Worm (Caenorhabditis elegans) whole organism, early embryonic: ENCODE data around the gene ifc-1.

Source experiments
- B0310.2 ChIP-seq: sonication (generic microtip); optimal IDR thresholded peaks from 2 replicates; lab custom pipeline; 2016; ENCODE audit warnings: mild to moderate bottlenecking, missing genetic modification characterization, missing compliant biosample characterization
- aly-1 ChIP-seq: sonication (generic microtip); optimal IDR thresholded peaks from 2 replicates; lab custom pipeline; 2016; ENCODE audit warnings: missing genetic modification characterization, missing compliant biosample characterization
- ama-1 ChIP-seq: fragments of 150-350 bp; optimal IDR thresholded peaks from 2 replicates; lab custom pipeline; 2014
- ceh-36 ChIP-seq: sonication (generic microtip); optimal IDR thresholded peaks from 2 replicates; lab custom pipeline; 2016; ENCODE audit warnings: missing genetic modification characterization, inconsistent platforms, missing compliant biosample characterization
- ets-7 ChIP-seq: sonication (generic microtip); optimal IDR thresholded peaks from 2 replicates; lab custom pipeline; 2016; ENCODE audit warnings: missing genotype, missing genetic modification characterization, missing compliant biosample characterization
- hmbx-1 ChIP-seq: sonication (generic microtip); optimal IDR thresholded peaks from 2 replicates; lab custom pipeline; 2016; ENCODE audit warnings: mild to moderate bottlenecking, missing genetic modification characterization, missing compliant biosample characterization
- hmg-4 ChIP-seq: fragments of 200-800 bp; sonication (Bioruptor generic); optimal IDR thresholded peaks from 2 replicates; lab custom pipeline; 2018; ENCODE audit warnings: mild to moderate bottlenecking, missing genetic modification characterization, missing compliant biosample characterization
- pes-1 ChIP-seq: fragments of 200-800 bp; sonication (Bioruptor generic); IDR thresholded peaks from 2 replicates; pipeline ENCODE4 v1.3.6; 2022; ENCODE audit warnings: missing genetic modification reagents, missing genetic modification characterization, missing compliant biosample characterization
- tra-4 ChIP-seq: sonication (generic microtip); optimal IDR thresholded peaks from 2 replicates; lab custom pipeline; 2017; ENCODE audit warnings: missing genetic modification characterization, missing compliant biosample characterization

ce11 chrV:2883097-2883496 is 1.9 kb downstream of the ifc-1 start:
- no peak for TF ChIP-seq hmbx-1 (tag; lab: Kevin White, UChicago)
- no peak for TF ChIP-seq ama-1
- TF ChIP-seq ceh-36 (tag; lab: Kevin White, UChicago) = no peak
- no peak for TF ChIP-seq tra-4 (tag; lab: Kevin White, UChicago)
- TF ChIP-seq aly-1 (tag; lab: Kevin White, UChicago) = no peak
- no peak for TF ChIP-seq hmg-4
- TF ChIP-seq ets-7 (tag; lab: Kevin White, UChicago) = no peak
- no peak for TF ChIP-seq pes-1 (GFP tag; lab: Robert Waterston, UW)
- no peak for TF ChIP-seq B0310.2 (tag; lab: Kevin White, UChicago)
